Worm (Caenorhabditis elegans): ENCODE results near the gene E02A10.3.

E02A10.3 gene

ce11 chrV:12583421-12583820 lies 4.0 kb downstream of the E02A10.3 start:
- no peak for TF ChIP-seq mab-5 (tag; optimal IDR thresholded peaks at IDR 0.05)
- TF ChIP-seq ces-1 (GFP tag; optimal IDR thresholded peaks at IDR 0.05) = peak; percentile 94

ce11 chrV:12584771-12585170 lies 5.4 kb downstream of the E02A10.3 start:
- no peak for TF ChIP-seq mls-2 (tag; optimal IDR thresholded peaks at IDR 0.05)
- no peak for TF ChIP-seq ces-1 (GFP tag; optimal IDR thresholded peaks at IDR 0.05)
- TF ChIP-seq bed-3 (GFP tag; optimal IDR thresholded peaks at IDR 0.05) = no peak
- TF ChIP-seq cnd-1 (tag; optimal IDR thresholded peaks at IDR 0.05) = no peak
- no peak for TF ChIP-seq ceh-43 (GFP tag; optimal IDR thresholded peaks at IDR 0.05)
- no peak for TF ChIP-seq tbx-8 (GFP tag; optimal IDR thresholded peaks at IDR 0.05)
- TF ChIP-seq lin-13 (tag; optimal IDR thresholded peaks at IDR 0.05) = no peak

ce11 chrV:12586793-12587192 lies 7.4 kb downstream of the E02A10.3 start:
- TF ChIP-seq unc-120 (tag; optimal IDR thresholded peaks at IDR 0.05; ENCODE audit: poor library complexity, severe bottlenecking) = no peak
- TF ChIP-seq M03D4.4 (tag; optimal IDR thresholded peaks at IDR 0.05) = no peak
- TF ChIP-seq lin-13 (tag; optimal IDR thresholded peaks at IDR 0.05) = no peak
- no peak for TF ChIP-seq snpc-4 (tag; optimal IDR thresholded peaks at IDR 0.05)
- TF ChIP-seq hlh-1 (tag; optimal IDR thresholded peaks at IDR 0.05) = no peak
- no peak for TF ChIP-seq unc-39 (tag; optimal IDR thresholded peaks at IDR 0.05)
- no peak for TF ChIP-seq mab-5 (tag; optimal IDR thresholded peaks at IDR 0.05)
- TF ChIP-seq nhr-237 (tag; optimal IDR thresholded peaks at IDR 0.05) = no peak
- no peak for TF ChIP-seq unc-62 (GFP tag; optimal IDR thresholded peaks at IDR 0.05)
- TF ChIP-seq ces-1 (GFP tag; optimal IDR thresholded peaks at IDR 0.05) = no peak
- TF ChIP-seq elt-3 (tag; optimal IDR thresholded peaks at IDR 0.05) = no peak
- TF ChIP-seq mls-2 (tag; optimal IDR thresholded peaks at IDR 0.05) = no peak

- TF ChIP-seq ces-1 (GFP tag; optimal IDR thresholded peaks at IDR 0.05) (no peak), nhr-12 (tag; optimal IDR thresholded peaks at IDR 0.05) (no peak), lin-13 (tag; optimal IDR thresholded peaks at IDR 0.05) (no peak), ham-2 (GFP tag; optimal IDR thresholded peaks at IDR 0.05) (no peak), sem-2 (GFP tag; optimal IDR thresholded peaks at IDR 0.05) (no peak), flh-1 (GFP tag; optimal IDR thresholded peaks at IDR 0.05) (no peak), unc-39 (tag; optimal IDR thresholded peaks at IDR 0.05) (no peak), unc-62 (GFP tag; optimal IDR thresholded peaks at IDR 0.05) (no peak)
Observed at ce11 chrV:12588030-12588429, 8.6 kb downstream of the E02A10.3 start, which contains the start of gene C14C10.1. Gene C14C10.1, plus strand, starts transcription at chrV:12588330.

ce11 chrV:12590601-12591000 lies 11.2 kb downstream of the E02A10.3 start, which contains the start of gene ttr-43:
Gene ttr-43, minus strand, starts transcription at chrV:12590701.
- TF ChIP-seq ceh-83 (GFP tag; optimal IDR thresholded peaks at IDR 0.05) = no peak
- TF ChIP-seq unc-120 (tag; optimal IDR thresholded peaks at IDR 0.05; ENCODE audit: poor library complexity, severe bottlenecking) = no peak
- no peak for TF ChIP-seq pha-4 (tag; optimal IDR thresholded peaks at IDR 0.05)
- TF ChIP-seq lin-13 (tag; optimal IDR thresholded peaks at IDR 0.05) = no peak
- no peak for TF ChIP-seq nhr-2 (tag; optimal IDR thresholded peaks at IDR 0.05)

ce11 chrV:12592379-12592778 lies 13.0 kb downstream of the E02A10.3 start, which contains the start of gene C14C10.2:
Gene C14C10.2, minus strand, starts transcription at chrV:12592479.
- TF ChIP-seq nhr-237 (tag; optimal IDR thresholded peaks at IDR 0.05) = no peak
- no peak for TF ChIP-seq nhr-28 (tag; optimal IDR thresholded peaks at IDR 0.05)
- TF ChIP-seq lin-32 (GFP tag; optimal IDR thresholded peaks at IDR 0.05) = no peak
- TF ChIP-seq nhr-76 (tag; optimal IDR thresholded peaks at IDR 0.05) = no peak
- TF ChIP-seq M03D4.4 (tag; optimal IDR thresholded peaks at IDR 0.05) = no peak
- no peak for TF ChIP-seq hlh-1 (tag; optimal IDR thresholded peaks at IDR 0.05)
- TF ChIP-seq mep-1 (tag; optimal IDR thresholded peaks at IDR 0.05) = no peak
- no peak for TF ChIP-seq bed-3 (GFP tag; optimal IDR thresholded peaks at IDR 0.05)
- no peak for TF ChIP-seq blmp-1 (tag; optimal IDR thresholded peaks at IDR 0.05)
- no peak for TF ChIP-seq ztf-11 (tag; optimal IDR thresholded peaks at IDR 0.05)
- TF ChIP-seq cnd-1 (tag; optimal IDR thresholded peaks at IDR 0.05) = no peak
- TF ChIP-seq unc-120 (tag; optimal IDR thresholded peaks at IDR 0.05; ENCODE audit: poor library complexity, severe bottlenecking) = no peak
- TF ChIP-seq mab-5 (tag; optimal IDR thresholded peaks at IDR 0.05) = no peak

Measured in whole organism, mixed stage, embryonic.